Worm (Caenorhabditis elegans): ENCODE results near the gene idpp-11.

Gene idpp-11

ce11 chrX:7892296-7892695 is 50.0 kb downstream of the idpp-11 start, which contains the start of gene C39D10.5 (continued):
- no peak for TF ChIP-seq lin-39 (tag; optimal IDR thresholded peaks at IDR 0.05)
